Worm (Caenorhabditis elegans) whole organism, late embryonic: ENCODE measurements around the gene Y119D3B.21.

Experiments used
- C38D4.7 ChIP-seq: fragments of 200-800 bp; sonication (Bioruptor generic); optimal IDR thresholded peaks from 2 replicates; lab custom pipeline; 2018; ENCODE audit warnings: mild to moderate bottlenecking, missing genetic modification characterization, moderate library complexity, missing compliant biosample characterization
- K02D7.2 ChIP-seq: sonication (generic microtip); optimal IDR thresholded peaks from 2 replicates; lab custom pipeline; 2017; ENCODE audit warnings: mild to moderate bottlenecking, missing genetic modification characterization, missing compliant biosample characterization
- K09A11.1 ChIP-seq: sonication (generic microtip); optimal IDR thresholded peaks from 2 replicates; lab custom pipeline; 2017; ENCODE audit warnings: antibody characterized with exemption, mild to moderate bottlenecking, missing genetic modification characterization, missing compliant biosample characterization; ENCODE audit not compliant: insufficient read depth
- T23F11.4 ChIP-seq: fragments of 200-800 bp; sonication (Bioruptor generic); optimal IDR thresholded peaks from 2 replicates; lab custom pipeline; 2018; ENCODE audit warnings: mild to moderate bottlenecking, missing genetic modification characterization, missing compliant biosample characterization
- Y22D7AL.16 ChIP-seq: sonication (generic microtip); optimal IDR thresholded peaks from 2 replicates; lab custom pipeline; 2016; ENCODE audit warnings: missing genetic modification characterization, missing compliant biosample characterization
- ahr-1 ChIP-seq: sonication (generic microtip); optimal IDR thresholded peaks from 2 replicates; lab custom pipeline; 2016; ENCODE audit warnings: missing genetic modification characterization, missing compliant biosample characterization
- ama-1 ChIP-seq: fragments of 150-350 bp; optimal IDR thresholded peaks from 2 replicates; lab custom pipeline; 2014
- ceh-18 ChIP-seq: sonication (generic microtip); optimal IDR thresholded peaks from 2 replicates; lab custom pipeline; 2016; ENCODE audit warnings: missing genetic modification characterization, missing compliant biosample characterization
- ceh-19 ChIP-seq: fragments of 200-800 bp; sonication (Bioruptor generic); optimal IDR thresholded peaks from 2 replicates; lab custom pipeline; 2018; ENCODE audit warnings: mild to moderate bottlenecking, missing genetic modification characterization, missing compliant biosample characterization
- ceh-22 ChIP-seq: sonication (generic microtip); optimal IDR thresholded peaks from 2 replicates; lab custom pipeline; 2017; ENCODE audit warnings: missing biosample characterization, missing genetic modification characterization
- ceh-24 ChIP-seq: sonication (generic microtip); optimal IDR thresholded peaks from 2 replicates; lab custom pipeline; 2016; ENCODE audit warnings: mild to moderate bottlenecking, missing genetic modification characterization, missing compliant biosample characterization
- ceh-31 ChIP-seq: sonication (generic microtip); optimal IDR thresholded peaks from 2 replicates; lab custom pipeline; 2016; ENCODE audit warnings: missing genetic modification characterization, missing compliant biosample characterization
- ceh-34 ChIP-seq: sonication (generic microtip); optimal IDR thresholded peaks from 2 replicates; lab custom pipeline; 2016; ENCODE audit warnings: mild to moderate bottlenecking, missing genetic modification characterization, missing compliant biosample characterization
- ceh-45 ChIP-seq: fragments of 200-800 bp; sonication (Bioruptor generic); IDR thresholded peaks from 2 replicates; pipeline ENCODE4 v1.3.6; 2022; ENCODE audit warnings: missing genetic modification reagents, missing genetic modification characterization, missing compliant biosample characterization
- ceh-48 ChIP-seq: sonication (generic microtip); optimal IDR thresholded peaks from 2 replicates; lab custom pipeline; 2016; ENCODE audit warnings: missing genetic modification characterization, inconsistent platforms, missing compliant biosample characterization
- ceh-6 ChIP-seq: fragments of 200-800 bp; sonication (Bioruptor generic); optimal IDR thresholded peaks from 2 replicates; lab custom pipeline; 2018; ENCODE audit warnings: mild to moderate bottlenecking, missing genetic modification characterization, missing compliant biosample characterization
- ceh-9 ChIP-seq: sonication (generic microtip); optimal IDR thresholded peaks from 2 replicates; lab custom pipeline; 2016; ENCODE audit warnings: mild to moderate bottlenecking, missing genetic modification characterization, inconsistent platforms, missing compliant biosample characterization
- dmd-4 ChIP-seq: sonication (generic microtip); optimal IDR thresholded peaks from 2 replicates; lab custom pipeline; 2016; ENCODE audit warnings: borderline replicate concordance, missing genetic modification characterization, missing compliant biosample characterization
- dve-1 ChIP-seq: sonication (generic microtip); optimal IDR thresholded peaks from 2 replicates; lab custom pipeline; 2017; ENCODE audit warnings: antibody characterized with exemption, mild to moderate bottlenecking, missing genetic modification characterization, missing compliant biosample characterization
- elt-2 ChIP-seq: sonication (generic microtip); optimal IDR thresholded peaks from 2 replicates; lab custom pipeline; 2016; ENCODE audit warnings: missing genetic modification reagents, missing genetic modification characterization, missing compliant biosample characterization
- elt-4 ChIP-seq: sonication (generic microtip); optimal IDR thresholded peaks from 2 replicates; lab custom pipeline; 2016; ENCODE audit warnings: missing genetic modification characterization, missing compliant biosample characterization
- ets-4 ChIP-seq: sonication (generic microtip); optimal IDR thresholded peaks from 2 replicates; lab custom pipeline; 2016; ENCODE audit warnings: missing genetic modification characterization, missing compliant biosample characterization
- fax-1 ChIP-seq: sonication (generic microtip); optimal IDR thresholded peaks from 2 replicates; lab custom pipeline; 2016; ENCODE audit warnings: missing genotype, missing genetic modification characterization, missing compliant biosample characterization
- fkh-10 ChIP-seq: fragments of 150-350 bp; optimal IDR thresholded peaks from 2 replicates; lab custom pipeline; 2014; ENCODE audit warnings: missing biosample characterization, missing genetic modification reagents, missing genetic modification characterization
- fkh-6 ChIP-seq: sonication (generic microtip); optimal IDR thresholded peaks from 2 replicates; lab custom pipeline; 2016; ENCODE audit warnings: missing genetic modification characterization, missing compliant biosample characterization
- gmeb-2 ChIP-seq: sonication (generic microtip); optimal IDR thresholded peaks from 2 replicates; lab custom pipeline; 2016; ENCODE audit warnings: missing genetic modification characterization, inconsistent platforms, missing compliant biosample characterization
- hlh-13 ChIP-seq: fragments of 200-800 bp; sonication (Bioruptor generic); optimal IDR thresholded peaks from 2 replicates; lab custom pipeline; 2018; ENCODE audit warnings: mild to moderate bottlenecking, missing genetic modification characterization, missing compliant biosample characterization
- hlh-30 ChIP-seq: sonication (generic microtip); optimal IDR thresholded peaks from 2 replicates; lab custom pipeline; 2017; ENCODE audit warnings: antibody characterized with exemption, missing genetic modification characterization, missing compliant biosample characterization; ENCODE audit not compliant: insufficient read depth
- hlh-8 ChIP-seq: sonication (generic microtip); optimal IDR thresholded peaks from 2 replicates; lab custom pipeline; 2016; ENCODE audit warnings: missing genotype, missing genetic modification characterization, missing compliant biosample characterization
- lim-6 ChIP-seq: sonication (generic microtip); optimal IDR thresholded peaks from 2 replicates; lab custom pipeline; 2016; ENCODE audit warnings: missing genetic modification characterization, missing compliant biosample characterization
- lin-11 ChIP-seq: fragments of 200-800 bp; sonication (Bioruptor generic); optimal IDR thresholded peaks from 2 replicates; lab custom pipeline; 2018; ENCODE audit warnings: mild to moderate bottlenecking, missing genetic modification characterization, missing compliant biosample characterization
- madf-2 ChIP-seq: sonication (generic microtip); optimal IDR thresholded peaks from 2 replicates; lab custom pipeline; 2017; ENCODE audit warnings: missing genetic modification characterization, missing compliant biosample characterization
- mec-3 ChIP-seq: sonication (generic microtip); optimal IDR thresholded peaks from 2 replicates; lab custom pipeline; 2016; ENCODE audit warnings: borderline replicate concordance, missing genetic modification characterization, missing compliant biosample characterization
- nfya-1 ChIP-seq: sonication (generic microtip); optimal IDR thresholded peaks from 2 replicates; lab custom pipeline; 2017; ENCODE audit warnings: missing genetic modification characterization, mild to moderate bottlenecking, missing compliant biosample characterization, antibody characterized with exemption, moderate library complexity
- nhr-11 ChIP-seq: fragments of 150-350 bp; optimal IDR thresholded peaks from 2 replicates; lab custom pipeline; 2014; ENCODE audit warnings: missing biosample characterization, missing genetic modification characterization
- nhr-232 ChIP-seq: sonication (generic microtip); optimal IDR thresholded peaks from 2 replicates; lab custom pipeline; 2016; ENCODE audit warnings: missing genetic modification characterization, missing compliant biosample characterization
- npax-4 ChIP-seq: sonication (generic microtip); optimal IDR thresholded peaks from 2 replicates; lab custom pipeline; 2016; ENCODE audit warnings: missing genetic modification characterization, missing compliant biosample characterization
- pag-3 ChIP-seq: sonication (generic microtip); optimal IDR thresholded peaks from 2 replicates; lab custom pipeline; 2016; ENCODE audit warnings: missing compliant biosample characterization, missing genetic modification characterization, borderline replicate concordance
- pat-9 ChIP-seq: fragments of 200-800 bp; sonication (Bioruptor generic); optimal IDR thresholded peaks from 2 replicates; lab custom pipeline; 2018; ENCODE audit warnings: mild to moderate bottlenecking, missing genetic modification characterization, moderate library complexity, missing compliant biosample characterization
- pax-1 ChIP-seq: fragments of 150-350 bp; optimal IDR thresholded peaks from 2 replicates; lab custom pipeline; 2014; ENCODE audit warnings: missing biosample characterization, missing genetic modification characterization
- pha-2 ChIP-seq: sonication (generic microtip); optimal IDR thresholded peaks from 2 replicates; lab custom pipeline; 2017; ENCODE audit warnings: mild to moderate bottlenecking, missing genetic modification characterization, missing compliant biosample characterization
- pha-4 ChIP-seq: fragments of 150-350 bp; optimal IDR thresholded peaks from 2 replicates; lab custom pipeline; 2018; ENCODE audit warnings: missing biosample characterization, missing genetic modification reagents, missing genetic modification characterization
- pqm-1 ChIP-seq: sonication (generic microtip); optimal IDR thresholded peaks from 2 replicates; lab custom pipeline; 2016; ENCODE audit warnings: missing genetic modification characterization, missing compliant biosample characterization
- pros-1 ChIP-seq: fragments of 150-350 bp; optimal IDR thresholded peaks from 2 replicates; lab custom pipeline; 2014; ENCODE audit warnings: missing biosample characterization, missing genetic modification reagents, missing genetic modification characterization
- ref-2 ChIP-seq: sonication (generic microtip); optimal IDR thresholded peaks from 2 replicates; lab custom pipeline; 2016; ENCODE audit warnings: missing genetic modification characterization, missing compliant biosample characterization
- rnt-1 ChIP-seq: sonication (generic microtip); optimal IDR thresholded peaks from 2 replicates; lab custom pipeline; 2016; ENCODE audit warnings: missing genetic modification characterization, missing compliant biosample characterization
- sox-2 ChIP-seq: fragments of 200-800 bp; sonication (Bioruptor generic); IDR thresholded peaks from 2 replicates; pipeline ENCODE4 v1.3.6; 2022; ENCODE audit warnings: missing genetic modification reagents, missing genetic modification characterization, missing compliant biosample characterization
- sox-4 ChIP-seq: sonication (generic microtip); optimal IDR thresholded peaks from 2 replicates; lab custom pipeline; 2017; ENCODE audit warnings: mild to moderate bottlenecking, missing genetic modification characterization, inconsistent platforms, missing compliant biosample characterization
- tbx-2 ChIP-seq: sonication (generic microtip); optimal IDR thresholded peaks from 2 replicates; lab custom pipeline; 2016; ENCODE audit warnings: missing genetic modification characterization, missing compliant biosample characterization
- tbx-7 ChIP-seq: sonication (generic microtip); optimal IDR thresholded peaks from 2 replicates; lab custom pipeline; 2016; ENCODE audit warnings: missing genotype, missing genetic modification characterization, missing compliant biosample characterization
- ttx-3 ChIP-seq: sonication (generic microtip); optimal IDR thresholded peaks from 2 replicates; lab custom pipeline; 2016; ENCODE audit warnings: missing genetic modification reagents, missing genetic modification characterization, missing compliant biosample characterization
- unc-42 ChIP-seq: sonication (generic microtip); optimal IDR thresholded peaks from 2 replicates; lab custom pipeline; 2016; ENCODE audit warnings: missing genotype, missing genetic modification characterization, missing compliant biosample characterization
- unc-55 ChIP-seq: sonication (generic microtip); optimal IDR thresholded peaks from 2 replicates; lab custom pipeline; 2017; ENCODE audit warnings: missing biosample characterization, missing genetic modification reagents, missing genetic modification characterization
- ztf-16 ChIP-seq: sonication (generic microtip); optimal IDR thresholded peaks from 2 replicates; lab custom pipeline; 2017; ENCODE audit warnings: missing genetic modification characterization, missing compliant biosample characterization

The Y119D3B.21 gene

ce11 chrIII:1218221-1218620, 3.4 kb downstream of the Y119D3B.21 start:
- no peak for TF ChIP-seq npax-4 (tag; lab: Kevin White, UChicago)
- TF ChIP-seq ceh-22 = no peak
- TF ChIP-seq ceh-34 (tag; lab: Kevin White, UChicago) = peak; percentile 30
- TF ChIP-seq madf-2 (tag; lab: Kevin White, UChicago) = no peak
- 0 out of 2 replicates have a peak, but pooled peaks have one; percentile 11 for TF ChIP-seq sox-2 (GFP tag; lab: Robert Waterston, UW)
- peak; percentile 15 for TF ChIP-seq ref-2 (tag; lab: Kevin White, UChicago)
- no peak for TF ChIP-seq K09A11.1
- no peak for TF ChIP-seq lim-6 (tag; lab: Kevin White, UChicago)
- TF ChIP-seq ceh-45 (GFP tag; lab: Robert Waterston, UW) = no peak
- no peak for TF ChIP-seq unc-42 (tag; lab: Kevin White, UChicago)
- TF ChIP-seq pag-3 (tag; lab: Kevin White, UChicago) = no peak
- peak; percentile 29 for TF ChIP-seq ttx-3
- TF ChIP-seq fkh-10 (GFP tag; lab: Kevin White, UChicago) = no peak
- TF ChIP-seq ceh-6 (GFP tag; lab: Kevin White, UChicago) = no peak
- TF ChIP-seq pha-4 = no peak
- no peak for TF ChIP-seq hlh-13 (GFP tag; lab: Kevin White, UChicago)
- TF ChIP-seq ceh-18 (tag; lab: Kevin White, UChicago) = peak; percentile 25
- TF ChIP-seq lin-11 (tag; lab: Kevin White, UChicago) = peak; percentile 51
- no peak for TF ChIP-seq unc-55 (GFP tag; lab: Kevin White, UChicago)
- no peak for TF ChIP-seq ceh-31 (tag; lab: Kevin White, UChicago)
- TF ChIP-seq hlh-8 (tag; lab: Kevin White, UChicago) = no peak
- no peak for TF ChIP-seq rnt-1 (tag; lab: Kevin White, UChicago)
- TF ChIP-seq Y22D7AL.16 = no peak
- no peak for TF ChIP-seq tbx-7 (tag; lab: Kevin White, UChicago)
- peak; percentile 13 for TF ChIP-seq dve-1 (tag; lab: Kevin White, UChicago)
- no peak for TF ChIP-seq ets-4
- no peak for TF ChIP-seq ceh-9 (tag; lab: Kevin White, UChicago)
- TF ChIP-seq elt-2 (tag; lab: Kevin White, UChicago) = peak; percentile 32
- TF ChIP-seq pqm-1 (tag; lab: Kevin White, UChicago) = no peak
- peak; percentile 48 for TF ChIP-seq nhr-232
- TF ChIP-seq ztf-16 (tag; lab: Kevin White, UChicago) = no peak
- no peak for TF ChIP-seq T23F11.4 (GFP tag; lab: Kevin White, UChicago)
- peak; percentile 52 for TF ChIP-seq sox-4 (tag; lab: Kevin White, UChicago)
- TF ChIP-seq hlh-30 = no peak
- no peak for TF ChIP-seq mec-3
- peak; percentile 46 for TF ChIP-seq tbx-2
- TF ChIP-seq elt-4 (tag; lab: Kevin White, UChicago) = no peak
- TF ChIP-seq pat-9 = peak; percentile 9
- no peak for TF ChIP-seq ceh-24 (tag; lab: Kevin White, UChicago)
- peak; percentile 31 for TF ChIP-seq fkh-6 (tag; lab: Kevin White, UChicago)
- no peak for TF ChIP-seq fax-1 (tag; lab: Kevin White, UChicago)
- TF ChIP-seq ahr-1 = no peak
- TF ChIP-seq gmeb-2 (tag; lab: Kevin White, UChicago) = peak; percentile 15
- TF ChIP-seq nfya-1 (tag; lab: Kevin White, UChicago) = no peak
- no peak for TF ChIP-seq nhr-11
- TF ChIP-seq ceh-48 (tag; lab: Kevin White, UChicago) = no peak
- TF ChIP-seq C38D4.7 (GFP tag; lab: Kevin White, UChicago) = no peak
- no peak for TF ChIP-seq K02D7.2
- peak; percentile 69 for TF ChIP-seq pha-2 (tag; lab: Kevin White, UChicago)
- no peak for TF ChIP-seq ama-1
- TF ChIP-seq pax-1 (tag; lab: Kevin White, UChicago) = no peak
- no peak for TF ChIP-seq dmd-4 (tag; lab: Kevin White, UChicago)
- no peak for TF ChIP-seq pros-1
- no peak for TF ChIP-seq ceh-19 (GFP tag; lab: Kevin White, UChicago)
